Worm (Caenorhabditis elegans) whole organism, late embryonic: Measurements from ENCODE around the gene K05B2.4.

Experiments
- C38D4.7 ChIP-seq: fragments of 200-800 bp; sonication (Bioruptor generic); optimal IDR thresholded peaks from 2 replicates; lab custom pipeline; 2018; ENCODE audit warnings: mild to moderate bottlenecking, missing genetic modification characterization, moderate library complexity, missing compliant biosample characterization
- F13H6.1 ChIP-seq: sonication (generic microtip); optimal IDR thresholded peaks from 2 replicates; lab custom pipeline; 2016; ENCODE audit warnings: missing genetic modification characterization, missing compliant biosample characterization
- K02D7.2 ChIP-seq: sonication (generic microtip); optimal IDR thresholded peaks from 2 replicates; lab custom pipeline; 2017; ENCODE audit warnings: mild to moderate bottlenecking, missing genetic modification characterization, missing compliant biosample characterization
- T23F11.4 ChIP-seq: fragments of 200-800 bp; sonication (Bioruptor generic); optimal IDR thresholded peaks from 2 replicates; lab custom pipeline; 2018; ENCODE audit warnings: mild to moderate bottlenecking, missing genetic modification characterization, missing compliant biosample characterization
- Y22D7AL.16 ChIP-seq: sonication (generic microtip); optimal IDR thresholded peaks from 2 replicates; lab custom pipeline; 2016; ENCODE audit warnings: missing genetic modification characterization, missing compliant biosample characterization
- ahr-1 ChIP-seq: sonication (generic microtip); optimal IDR thresholded peaks from 2 replicates; lab custom pipeline; 2016; ENCODE audit warnings: missing genetic modification characterization, missing compliant biosample characterization
- ceh-18 ChIP-seq: sonication (generic microtip); optimal IDR thresholded peaks from 2 replicates; lab custom pipeline; 2016; ENCODE audit warnings: missing genetic modification characterization, missing compliant biosample characterization
- ceh-22 ChIP-seq: sonication (generic microtip); optimal IDR thresholded peaks from 2 replicates; lab custom pipeline; 2017; ENCODE audit warnings: missing biosample characterization, missing genetic modification characterization
- ceh-24 ChIP-seq: sonication (generic microtip); optimal IDR thresholded peaks from 2 replicates; lab custom pipeline; 2016; ENCODE audit warnings: mild to moderate bottlenecking, missing genetic modification characterization, missing compliant biosample characterization
- ceh-34 ChIP-seq: sonication (generic microtip); optimal IDR thresholded peaks from 2 replicates; lab custom pipeline; 2016; ENCODE audit warnings: mild to moderate bottlenecking, missing genetic modification characterization, missing compliant biosample characterization
- ceh-48 ChIP-seq: sonication (generic microtip); optimal IDR thresholded peaks from 2 replicates; lab custom pipeline; 2016; ENCODE audit warnings: missing genetic modification characterization, inconsistent platforms, missing compliant biosample characterization
- ceh-6 ChIP-seq: fragments of 200-800 bp; sonication (Bioruptor generic); optimal IDR thresholded peaks from 2 replicates; lab custom pipeline; 2018; ENCODE audit warnings: mild to moderate bottlenecking, missing genetic modification characterization, missing compliant biosample characterization
- elt-2 ChIP-seq: sonication (generic microtip); optimal IDR thresholded peaks from 2 replicates; lab custom pipeline; 2016; ENCODE audit warnings: missing genetic modification reagents, missing genetic modification characterization, missing compliant biosample characterization
- eyg-1 ChIP-seq: sonication (generic microtip); optimal IDR thresholded peaks from 2 replicates; lab custom pipeline; 2016; ENCODE audit warnings: missing genotype, missing genetic modification characterization, missing compliant biosample characterization
- fkh-10 ChIP-seq: fragments of 150-350 bp; optimal IDR thresholded peaks from 2 replicates; lab custom pipeline; 2014; ENCODE audit warnings: missing biosample characterization, missing genetic modification reagents, missing genetic modification characterization
- fkh-6 ChIP-seq: sonication (generic microtip); optimal IDR thresholded peaks from 2 replicates; lab custom pipeline; 2016; ENCODE audit warnings: missing genetic modification characterization, missing compliant biosample characterization
- gmeb-2 ChIP-seq: sonication (generic microtip); optimal IDR thresholded peaks from 2 replicates; lab custom pipeline; 2016; ENCODE audit warnings: missing genetic modification characterization, inconsistent platforms, missing compliant biosample characterization
- hlh-13 ChIP-seq: fragments of 200-800 bp; sonication (Bioruptor generic); optimal IDR thresholded peaks from 2 replicates; lab custom pipeline; 2018; ENCODE audit warnings: mild to moderate bottlenecking, missing genetic modification characterization, missing compliant biosample characterization
- hlh-15 ChIP-seq: sonication (generic microtip); optimal IDR thresholded peaks from 2 replicates; lab custom pipeline; 2016; ENCODE audit warnings: missing genetic modification characterization, missing compliant biosample characterization
- hlh-30 ChIP-seq: sonication (generic microtip); optimal IDR thresholded peaks from 2 replicates; lab custom pipeline; 2017; ENCODE audit warnings: antibody characterized with exemption, missing genetic modification characterization, missing compliant biosample characterization; ENCODE audit not compliant: insufficient read depth
- hlh-8 ChIP-seq: sonication (generic microtip); optimal IDR thresholded peaks from 2 replicates; lab custom pipeline; 2016; ENCODE audit warnings: missing genotype, missing genetic modification characterization, missing compliant biosample characterization
- lim-6 ChIP-seq: sonication (generic microtip); optimal IDR thresholded peaks from 2 replicates; lab custom pipeline; 2016; ENCODE audit warnings: missing genetic modification characterization, missing compliant biosample characterization
- madf-2 ChIP-seq: sonication (generic microtip); optimal IDR thresholded peaks from 2 replicates; lab custom pipeline; 2017; ENCODE audit warnings: missing genetic modification characterization, missing compliant biosample characterization
- mec-3 ChIP-seq: sonication (generic microtip); optimal IDR thresholded peaks from 2 replicates; lab custom pipeline; 2016; ENCODE audit warnings: borderline replicate concordance, missing genetic modification characterization, missing compliant biosample characterization
- nfya-1 ChIP-seq: sonication (generic microtip); optimal IDR thresholded peaks from 2 replicates; lab custom pipeline; 2017; ENCODE audit warnings: missing genetic modification characterization, mild to moderate bottlenecking, missing compliant biosample characterization, antibody characterized with exemption, moderate library complexity
- nhr-232 ChIP-seq: sonication (generic microtip); optimal IDR thresholded peaks from 2 replicates; lab custom pipeline; 2016; ENCODE audit warnings: missing genetic modification characterization, missing compliant biosample characterization
- npax-4 ChIP-seq: sonication (generic microtip); optimal IDR thresholded peaks from 2 replicates; lab custom pipeline; 2016; ENCODE audit warnings: missing genetic modification characterization, missing compliant biosample characterization
- odd-2 ChIP-seq: sonication (generic microtip); optimal IDR thresholded peaks from 2 replicates; lab custom pipeline; 2017; ENCODE audit warnings: antibody characterized with exemption, mild to moderate bottlenecking, missing genetic modification characterization, missing compliant biosample characterization
- pag-3 ChIP-seq: sonication (generic microtip); optimal IDR thresholded peaks from 2 replicates; lab custom pipeline; 2016; ENCODE audit warnings: missing compliant biosample characterization, missing genetic modification characterization, borderline replicate concordance
- pat-9 ChIP-seq: fragments of 200-800 bp; sonication (Bioruptor generic); optimal IDR thresholded peaks from 2 replicates; lab custom pipeline; 2018; ENCODE audit warnings: mild to moderate bottlenecking, missing genetic modification characterization, moderate library complexity, missing compliant biosample characterization
- pha-2 ChIP-seq: sonication (generic microtip); optimal IDR thresholded peaks from 2 replicates; lab custom pipeline; 2017; ENCODE audit warnings: mild to moderate bottlenecking, missing genetic modification characterization, missing compliant biosample characterization
- pha-4 ChIP-seq: fragments of 150-350 bp; optimal IDR thresholded peaks from 2 replicates; lab custom pipeline; 2018; ENCODE audit warnings: missing biosample characterization, missing genetic modification reagents, missing genetic modification characterization
- pqm-1 ChIP-seq: sonication (generic microtip); optimal IDR thresholded peaks from 2 replicates; lab custom pipeline; 2016; ENCODE audit warnings: missing genetic modification characterization, missing compliant biosample characterization
- ref-2 ChIP-seq: sonication (generic microtip); optimal IDR thresholded peaks from 2 replicates; lab custom pipeline; 2016; ENCODE audit warnings: missing genetic modification characterization, missing compliant biosample characterization
- rnt-1 ChIP-seq: sonication (generic microtip); optimal IDR thresholded peaks from 2 replicates; lab custom pipeline; 2016; ENCODE audit warnings: missing genetic modification characterization, missing compliant biosample characterization
- sdc-2 ChIP-seq: sonication (generic microtip); optimal IDR thresholded peaks from 2 replicates; lab custom pipeline; 2016; ENCODE audit warnings: missing genotype, missing genetic modification characterization, missing compliant biosample characterization
- sox-2 ChIP-seq: fragments of 200-800 bp; sonication (Bioruptor generic); IDR thresholded peaks from 2 replicates; pipeline ENCODE4 v1.3.6; 2022; ENCODE audit warnings: missing genetic modification reagents, missing genetic modification characterization, missing compliant biosample characterization
- sox-4 ChIP-seq: sonication (generic microtip); optimal IDR thresholded peaks from 2 replicates; lab custom pipeline; 2017; ENCODE audit warnings: mild to moderate bottlenecking, missing genetic modification characterization, inconsistent platforms, missing compliant biosample characterization
- syd-9 ChIP-seq: sonication (generic microtip); optimal IDR thresholded peaks from 2 replicates; lab custom pipeline; 2016; ENCODE audit warnings: mild to moderate bottlenecking, missing genetic modification characterization, moderate library complexity, missing compliant biosample characterization
- tbx-7 ChIP-seq: sonication (generic microtip); optimal IDR thresholded peaks from 2 replicates; lab custom pipeline; 2016; ENCODE audit warnings: missing genotype, missing genetic modification characterization, missing compliant biosample characterization
- ttx-3 ChIP-seq: sonication (generic microtip); optimal IDR thresholded peaks from 2 replicates; lab custom pipeline; 2016; ENCODE audit warnings: missing genetic modification reagents, missing genetic modification characterization, missing compliant biosample characterization
- unc-42 ChIP-seq: sonication (generic microtip); optimal IDR thresholded peaks from 2 replicates; lab custom pipeline; 2016; ENCODE audit warnings: missing genotype, missing genetic modification characterization, missing compliant biosample characterization
- unc-55 ChIP-seq: sonication (generic microtip); optimal IDR thresholded peaks from 2 replicates; lab custom pipeline; 2017; ENCODE audit warnings: missing biosample characterization, missing genetic modification reagents, missing genetic modification characterization
- unc-86 ChIP-seq: sonication (generic microtip); optimal IDR thresholded peaks from 2 replicates; lab custom pipeline; 2016; ENCODE audit warnings: missing genetic modification characterization, missing compliant biosample characterization
- zip-5 ChIP-seq: sonication (generic microtip); optimal IDR thresholded peaks from 2 replicates; lab custom pipeline; 2016; ENCODE audit warnings: missing genetic modification characterization, missing compliant biosample characterization
- ztf-16 ChIP-seq: sonication (generic microtip); optimal IDR thresholded peaks from 2 replicates; lab custom pipeline; 2017; ENCODE audit warnings: missing genetic modification characterization, missing compliant biosample characterization

The K05B2.4 gene

ce11 chrX:4960422-4960821 lies 39.6 kb upstream of the K05B2.4 start, which contains the start of gene act-4 (continued):
- peak; percentile 9 for TF ChIP-seq ceh-48 (tag; lab: Kevin White, UChicago)
- TF ChIP-seq rnt-1 (tag; lab: Kevin White, UChicago): peak; percentile 29
- TF ChIP-seq Y22D7AL.16 (tag; lab: Kevin White, UChicago): no peak
- no peak for TF ChIP-seq ceh-22 (tag; lab: Kevin White, UChicago)
- no peak for TF ChIP-seq T23F11.4 (GFP tag; lab: Kevin White, UChicago)
- no peak for TF ChIP-seq npax-4 (tag; lab: Kevin White, UChicago)
- TF ChIP-seq ahr-1 (tag; lab: Kevin White, UChicago): no peak
- no peak for TF ChIP-seq gmeb-2
- TF ChIP-seq ref-2 (tag; lab: Kevin White, UChicago): peak; percentile 39
- TF ChIP-seq sox-2 (GFP tag; lab: Robert Waterston, UW): no peak
- TF ChIP-seq odd-2 (tag; lab: Kevin White, UChicago): no peak
- TF ChIP-seq ttx-3 (tag; lab: Kevin White, UChicago): no peak
- TF ChIP-seq eyg-1 (tag; lab: Kevin White, UChicago): no peak
- TF ChIP-seq unc-55 (GFP tag; lab: Kevin White, UChicago): no peak
- TF ChIP-seq ceh-6 (GFP tag; lab: Kevin White, UChicago): no peak
- no peak for TF ChIP-seq unc-86 (tag; lab: Kevin White, UChicago)

ce11 chrX:4959440-4959839 lies 38.6 kb upstream of the K05B2.4 start:
- TF ChIP-seq pha-4 (tag; lab: Kevin White, UChicago) (no peak), nfya-1 (tag; lab: Kevin White, UChicago) (peak; percentile 7)

ce11 chrX:4958986-4959385 lies 38.2 kb upstream of the K05B2.4 start:
- TF ChIP-seq madf-2 (tag; lab: Kevin White, UChicago): no peak
- TF ChIP-seq, all 69 proteins: peak for 0

ce11 chrX:4957259-4957658 lies 36.5 kb upstream of the K05B2.4 start, which contains the start of gene M03F4.4:
Gene M03F4.4, minus strand, starts transcription at chrX:4957418.
- TF ChIP-seq hlh-30 (tag; lab: Kevin White, UChicago) (no peak), Y22D7AL.16 (tag; lab: Kevin White, UChicago) (no peak), ceh-24 (tag; lab: Kevin White, UChicago) (no peak), K02D7.2 (tag; lab: Kevin White, UChicago) (no peak), tbx-7 (tag; lab: Kevin White, UChicago) (no peak), unc-42 (tag; lab: Kevin White, UChicago) (no peak), ceh-34 (tag; lab: Kevin White, UChicago) (peak; percentile 25), elt-2 (tag; lab: Kevin White, UChicago) (no peak), fkh-6 (no peak), zip-5 (tag; lab: Kevin White, UChicago) (no peak), ref-2 (tag; lab: Kevin White, UChicago) (no peak), sdc-2 (peak; percentile 1), syd-9 (no peak), pqm-1 (tag; lab: Kevin White, UChicago) (no peak), nhr-232 (no peak), unc-86 (tag; lab: Kevin White, UChicago) (no peak), ceh-6 (GFP tag; lab: Kevin White, UChicago) (no peak), pat-9 (tag; lab: Kevin White, UChicago) (peak; percentile 59), hlh-15 (tag; lab: Kevin White, UChicago) (no peak), pag-3 (tag; lab: Kevin White, UChicago) (no peak), F13H6.1 (tag; lab: Kevin White, UChicago) (peak; percentile 51), eyg-1 (tag; lab: Kevin White, UChicago) (no peak), ceh-18 (peak; percentile 93), sox-4 (tag; lab: Kevin White, UChicago) (no peak), C38D4.7 (GFP tag; lab: Kevin White, UChicago) (no peak), mec-3 (tag; lab: Kevin White, UChicago) (no peak), sox-2 (GFP tag; lab: Robert Waterston, UW) (no peak), odd-2 (tag; lab: Kevin White, UChicago) (no peak), fkh-10 (GFP tag; lab: Kevin White, UChicago) (no peak), unc-55 (GFP tag; lab: Kevin White, UChicago) (peak; percentile 50), ttx-3 (tag; lab: Kevin White, UChicago) (no peak), hlh-8 (tag; lab: Kevin White, UChicago) (no peak), ceh-48 (tag; lab: Kevin White, UChicago) (no peak), ztf-16 (tag; lab: Kevin White, UChicago) (no peak), hlh-13 (GFP tag; lab: Kevin White, UChicago) (no peak), pha-2 (no peak), lim-6 (tag; lab: Kevin White, UChicago) (no peak), madf-2 (tag; lab: Kevin White, UChicago) (no peak)
